Fruit fly (Drosophila melanogaster) whole organism, embryonic: ENCODE measurements around the gene Glut4EF.

Experiments
- Abd-B ChIP-seq: fragments of 200-800 bp; sonication (Bioruptor generic); optimal IDR thresholded peaks from 2 replicates; lab custom pipeline; 2018; ENCODE audit warnings: missing biosample characterization, mild to moderate bottlenecking, missing genetic modification characterization, moderate library complexity
- CG10979 ChIP-seq: fragments of 200-800 bp; sonication (Bioruptor generic); optimal IDR thresholded peaks from 2 replicates; lab custom pipeline; 2018; ENCODE audit warnings: missing biosample characterization, mild to moderate bottlenecking, missing genetic modification characterization, moderate library complexity
- CG1832 ChIP-seq: fragments of 200-800 bp; sonication (Bioruptor generic); optimal IDR thresholded peaks from 2 replicates; lab custom pipeline; 2017; ENCODE audit warnings: missing biosample characterization, mild to moderate bottlenecking, missing genetic modification characterization, inconsistent platforms
- CG3847 ChIP-seq: fragments of 200-800 bp; sonication (Bioruptor generic); IDR thresholded peaks from 2 replicates; pipeline ENCODE4 v1.3.6; 2022; ENCODE audit warnings: missing biosample characterization, missing genetic modification characterization
- CG8944 ChIP-seq: fragments of 200-800 bp; sonication (Bioruptor generic); optimal IDR thresholded peaks from 3 replicates; lab custom pipeline; 2016; ENCODE audit warnings: missing biosample characterization, missing genetic modification characterization
- ara ChIP-seq: fragments of 200-800 bp; sonication (Bioruptor generic); IDR thresholded peaks from 2 replicates; pipeline ENCODE4 v1.3.6; 2022; ENCODE audit warnings: missing biosample characterization, missing genetic modification characterization
- bigmax ChIP-seq: fragments of 200-800 bp; sonication (Bioruptor generic); optimal IDR thresholded peaks from 2 replicates; lab custom pipeline; 2018; ENCODE audit warnings: missing biosample characterization, mild to moderate bottlenecking, missing genetic modification characterization
- row ChIP-seq: fragments of 200-800 bp; sonication (Bioruptor generic); IDR thresholded peaks from 3 replicates; pipeline ENCODE4 v1.3.6; 2022; ENCODE audit warnings: missing biosample characterization, missing genetic modification characterization
- wdn ChIP-seq: fragments of 200-800 bp; sonication (Bioruptor generic); IDR thresholded peaks from 2 replicates; pipeline ENCODE4 v1.3.6; 2022; ENCODE audit warnings: missing biosample characterization, missing genetic modification characterization

DNA sequence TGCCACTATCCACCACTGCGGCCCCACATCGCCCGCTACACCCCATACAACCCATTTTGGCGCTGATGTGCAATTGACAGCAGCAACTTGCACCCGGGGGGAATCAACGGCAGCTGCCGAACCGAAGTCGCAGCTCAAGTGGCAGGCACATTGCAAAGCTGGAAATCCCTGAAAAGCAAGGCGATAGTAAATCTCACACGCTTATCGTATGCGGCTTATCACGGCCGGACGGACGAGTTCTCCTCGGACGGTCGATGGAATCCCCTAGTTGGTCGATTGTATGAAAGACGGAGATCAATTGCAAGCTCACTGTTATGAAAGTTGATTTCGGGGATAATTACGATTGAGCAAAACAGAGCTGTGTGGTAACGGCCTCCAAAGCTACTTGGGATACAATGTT, 8.3 kb downstream of the Glut4EF start:
- no peak for TF ChIP-seq Abd-B (GFP tag; lab: Kevin White, UChicago)
- no peak for TF ChIP-seq CG3847 (GFP tag; lab: Robert Waterston, UW)
- no peak for TF ChIP-seq CG8944
- no peak for TF ChIP-seq CG10979
- TF ChIP-seq row (GFP tag; lab: Robert Waterston, UW) = no peak
- TF ChIP-seq CG1832 (GFP tag; lab: Kevin White, UChicago) = no peak
- TF ChIP-seq ara (GFP tag; lab: Robert Waterston, UW) = no peak
- TF ChIP-seq wdn = no peak
- TF ChIP-seq bigmax = no peak
